Worm (Caenorhabditis elegans) whole organism, L2 larva: ENCODE results near the gene M02D8.7.

Source experiments
- ceh-16 ChIP-seq: fragments of 150-350 bp; optimal IDR thresholded peaks from 2 replicates; lab custom pipeline; 2014; ENCODE audit warnings: missing biosample characterization, missing genetic modification characterization
- ceh-82 ChIP-seq: fragments of 150-350 bp; optimal IDR thresholded peaks from 2 replicates; lab custom pipeline; 2014; ENCODE audit warnings: missing biosample characterization, missing genetic modification characterization
- elt-1 ChIP-seq: fragments of 150-350 bp; optimal IDR thresholded peaks from 2 replicates; lab custom pipeline; 2014; ENCODE audit warnings: missing biosample characterization, missing genetic modification characterization
- lin-13 ChIP-seq: fragments of 150-350 bp; optimal IDR thresholded peaks from 2 replicates; lab custom pipeline; 2014; ENCODE audit warnings: missing biosample characterization, missing genetic modification reagents, missing genetic modification characterization
- lsy-2 ChIP-seq, 2 experiments: fragments of 150-350 bp in 1 of 2; sonication (generic microtip) in 1 of 2; optimal IDR thresholded peaks; 2 replicates each; lab custom pipeline; 2014 to 2017; ENCODE audit warnings: missing biosample characterization in 2 of 2, missing genetic modification characterization in 2 of 2
- nhr-11 ChIP-seq: fragments of 150-350 bp; optimal IDR thresholded peaks from 2 replicates; lab custom pipeline; 2014; ENCODE audit warnings: missing biosample characterization, missing genetic modification characterization
- nhr-21 ChIP-seq: fragments of 150-350 bp; optimal IDR thresholded peaks from 2 replicates; lab custom pipeline; 2014; ENCODE audit warnings: missing biosample characterization, missing genetic modification characterization
- nhr-77 ChIP-seq: fragments of 150-350 bp; optimal IDR thresholded peaks from 2 replicates; lab custom pipeline; 2014; ENCODE audit warnings: missing biosample characterization, missing genetic modification characterization
- sem-4 ChIP-seq: fragments of 150-350 bp; optimal IDR thresholded peaks from 2 replicates; lab custom pipeline; 2014; ENCODE audit warnings: missing biosample characterization, missing genetic modification reagents, missing genetic modification characterization
- skn-1 ChIP-seq: sonication (generic microtip); optimal IDR thresholded peaks from 2 replicates; lab custom pipeline; 2017; ENCODE audit warnings: missing biosample characterization, missing genetic modification characterization
- sma-9 ChIP-seq, 2 experiments: fragments of 150-350 bp in 1 of 2; sonication (generic microtip) in 1 of 2; optimal IDR thresholded peaks; 2 replicates each; lab custom pipeline; 2014 to 2016; ENCODE audit warnings: missing genetic modification characterization in 2 of 2, mild to moderate bottlenecking in 1 of 2, missing biosample characterization in 1 of 2, missing compliant biosample characterization in 1 of 2, missing genetic modification reagents in 1 of 2, moderate library complexity in 1 of 2
- unc-62 ChIP-seq: fragments of 150-350 bp; optimal IDR thresholded peaks from 2 replicates; lab custom pipeline; 2014; ENCODE audit warnings: missing biosample characterization, missing genetic modification reagents, missing genetic modification characterization
- zag-1 ChIP-seq: fragments of 150-350 bp; optimal IDR thresholded peaks from 2 replicates; lab custom pipeline; 2014; ENCODE audit warnings: missing biosample characterization, missing genetic modification characterization
- ztf-4 ChIP-seq: fragments of 150-350 bp; optimal IDR thresholded peaks from 2 replicates; lab custom pipeline; 2014; ENCODE audit warnings: missing biosample characterization, missing genetic modification characterization

ce11 chrX:8720658-8721057, 22.1 kb downstream of the M02D8.7 start, which contains the start of gene F53A9.9:
- TF ChIP-seq nhr-11 (tag; lab: Kevin White, UChicago) = no peak
- no peak for TF ChIP-seq skn-1 (tag; lab: Kevin White, UChicago)
- TF ChIP-seq unc-62 (GFP tag; lab: Kevin White, UChicago) = no peak
- no peak for TF ChIP-seq ceh-82 (tag; lab: Kevin White, UChicago)
- TF ChIP-seq lin-13 (GFP tag; lab: Kevin White, UChicago) = no peak
- TF ChIP-seq nhr-21 (tag; lab: Kevin White, UChicago) = no peak
- TF ChIP-seq elt-1 (tag; lab: Kevin White, UChicago) = no peak
- TF ChIP-seq zag-1 (tag; lab: Kevin White, UChicago) = no peak
- TF ChIP-seq lsy-2 (tag; optimal IDR thresholded peaks at IDR 0.05; lab: Kevin White, UChicago) = no peak
- no peak for TF ChIP-seq ztf-4 (tag; lab: Kevin White, UChicago)
- no peak for TF ChIP-seq nhr-77 (tag; lab: Kevin White, UChicago)
- TF ChIP-seq sem-4 (tag; lab: Kevin White, UChicago) = no peak
- TF ChIP-seq ceh-16 (tag; lab: Kevin White, UChicago) = no peak
- TF ChIP-seq sma-9 (GFP tag; optimal IDR thresholded peaks at IDR 0.05; lab: Kevin White, UChicago) = no peak
- no peak for TF ChIP-seq sma-9 (tag; optimal IDR thresholded peaks at IDR 0.05; lab: Kevin White, UChicago)
